Worm (Caenorhabditis elegans) whole organism, mixed stage, embryonic: ENCODE results near the gene madf-4.
A peak's percentile ranks its signal among the peaks of the same experiment; 100 is the strongest.

Experiments
- M03D4.4 ChIP-seq: sonication (generic microtip); optimal IDR thresholded peaks from 2 replicates; lab custom pipeline; 2017; ENCODE audit warnings: mild to moderate bottlenecking, missing genetic modification characterization, missing compliant biosample characterization
- bed-3 ChIP-seq: fragments of 200-800 bp; sonication (Bioruptor generic); optimal IDR thresholded peaks from 3 replicates; lab custom pipeline; 2018; ENCODE audit warnings: mild to moderate bottlenecking, missing genetic modification characterization, moderate library complexity, missing compliant biosample characterization
- blmp-1 ChIP-seq: fragments of 150-350 bp; optimal IDR thresholded peaks from 2 replicates; lab custom pipeline; 2014; ENCODE audit warnings: missing biosample characterization, missing genetic modification characterization
- ceh-39 ChIP-seq: fragments of 150-350 bp; optimal IDR thresholded peaks from 2 replicates; lab custom pipeline; 2014; ENCODE audit warnings: missing biosample characterization, missing genetic modification characterization
- cnd-1 ChIP-seq: fragments of 200-800 bp; sonication (Bioruptor generic); optimal IDR thresholded peaks from 2 replicates; lab custom pipeline; 2018; ENCODE audit warnings: mild to moderate bottlenecking, missing genetic modification characterization, missing compliant biosample characterization
- drap-1 ChIP-seq: fragments of 200-800 bp; sonication (Bioruptor generic); optimal IDR thresholded peaks from 3 replicates; lab custom pipeline; 2018; ENCODE audit warnings: mild to moderate bottlenecking, missing genetic modification characterization, missing compliant biosample characterization
- elt-1 ChIP-seq: sonication (generic microtip); optimal IDR thresholded peaks from 2 replicates; lab custom pipeline; 2017; ENCODE audit warnings: missing genetic modification characterization, mild to moderate bottlenecking, missing compliant biosample characterization, antibody characterized with exemption, moderate library complexity, borderline replicate concordance; ENCODE audit not compliant: insufficient read depth
- elt-3 ChIP-seq: fragments of 150-350 bp; optimal IDR thresholded peaks from 2 replicates; lab custom pipeline; 2014; ENCODE audit warnings: missing biosample characterization, missing genetic modification characterization
- flh-1 ChIP-seq: fragments of 200-800 bp; sonication (Bioruptor generic); optimal IDR thresholded peaks from 2 replicates; lab custom pipeline; 2018; ENCODE audit warnings: mild to moderate bottlenecking, missing genetic modification characterization, moderate library complexity, missing compliant biosample characterization
- ham-2 ChIP-seq: fragments of 200-800 bp; sonication (Bioruptor generic); optimal IDR thresholded peaks from 2 replicates; lab custom pipeline; 2018; ENCODE audit warnings: mild to moderate bottlenecking, missing genetic modification characterization, missing compliant biosample characterization
- hlh-1 ChIP-seq: fragments of 150-350 bp; optimal IDR thresholded peaks from 2 replicates; lab custom pipeline; 2014; ENCODE audit warnings: missing biosample characterization, missing genetic modification reagents, missing genetic modification characterization
- lin-32 ChIP-seq: fragments of 200-800 bp; sonication (Bioruptor generic); optimal IDR thresholded peaks from 2 replicates; lab custom pipeline; 2018; ENCODE audit warnings: mild to moderate bottlenecking, missing genetic modification characterization, missing compliant biosample characterization
- lsy-2 ChIP-seq: fragments of 150-350 bp; optimal IDR thresholded peaks from 2 replicates; lab custom pipeline; 2014; ENCODE audit warnings: missing biosample characterization, missing genetic modification characterization
- mab-5 ChIP-seq: fragments of 150-350 bp; optimal IDR thresholded peaks from 2 replicates; lab custom pipeline; 2014; ENCODE audit warnings: missing biosample characterization, missing genetic modification characterization
- mep-1 ChIP-seq: fragments of 150-350 bp; optimal IDR thresholded peaks from 2 replicates; lab custom pipeline; 2017; ENCODE audit warnings: missing biosample characterization, missing genetic modification reagents, missing genetic modification characterization, inconsistent platforms
- mls-2 ChIP-seq: sonication (generic microtip); optimal IDR thresholded peaks from 2 replicates; lab custom pipeline; 2016; ENCODE audit warnings: mild to moderate bottlenecking, missing genetic modification characterization, moderate library complexity, missing compliant biosample characterization
- nhr-12 ChIP-seq: fragments of 150-350 bp; optimal IDR thresholded peaks from 2 replicates; lab custom pipeline; 2014; ENCODE audit warnings: missing biosample characterization, missing genetic modification characterization
- nhr-28 ChIP-seq: fragments of 150-350 bp; optimal IDR thresholded peaks from 2 replicates; lab custom pipeline; 2014; ENCODE audit warnings: missing biosample characterization, missing genetic modification characterization
- nhr-76 ChIP-seq: sonication (generic microtip); optimal IDR thresholded peaks from 2 replicates; lab custom pipeline; 2017; ENCODE audit warnings: missing biosample characterization, missing genetic modification characterization
- pha-4 ChIP-seq: fragments of 150-350 bp; optimal IDR thresholded peaks from 2 replicates; lab custom pipeline; 2018; ENCODE audit warnings: missing biosample characterization, missing genetic modification reagents, missing genetic modification characterization
- sem-2 ChIP-seq: fragments of 200-800 bp; sonication (Bioruptor generic); optimal IDR thresholded peaks from 2 replicates; lab custom pipeline; 2018; ENCODE audit warnings: mild to moderate bottlenecking, missing genetic modification characterization, missing compliant biosample characterization
- snpc-4 ChIP-seq: fragments of 150-350 bp; optimal IDR thresholded peaks from 2 replicates; lab custom pipeline; 2014; ENCODE audit warnings: missing biosample characterization, missing genetic modification characterization
- sptf-1 ChIP-seq: sonication (generic microtip); optimal IDR thresholded peaks from 2 replicates; lab custom pipeline; 2017; ENCODE audit warnings: mild to moderate bottlenecking, missing genetic modification characterization, moderate library complexity, missing compliant biosample characterization
- tbx-8 ChIP-seq: fragments of 200-800 bp; sonication (Bioruptor generic); optimal IDR thresholded peaks from 2 replicates; lab custom pipeline; 2018; ENCODE audit warnings: mild to moderate bottlenecking, missing genetic modification characterization, moderate library complexity, missing compliant biosample characterization
- unc-120 ChIP-seq: sonication (generic microtip); optimal IDR thresholded peaks from 2 replicates; lab custom pipeline; 2017; ENCODE audit warnings: missing genetic modification characterization, missing compliant biosample characterization; ENCODE audit not compliant: poor library complexity, severe bottlenecking
- unc-39 ChIP-seq: fragments of 150-350 bp; optimal IDR thresholded peaks from 2 replicates; lab custom pipeline; 2014; ENCODE audit warnings: missing biosample characterization, missing genetic modification characterization
- unc-62 ChIP-seq: fragments of 150-350 bp; optimal IDR thresholded peaks from 2 replicates; lab custom pipeline; 2014; ENCODE audit warnings: missing biosample characterization, missing genetic modification reagents, missing genetic modification characterization
- zip-8 ChIP-seq: fragments of 150-350 bp; optimal IDR thresholded peaks from 2 replicates; lab custom pipeline; 2014; ENCODE audit warnings: missing biosample characterization, missing genetic modification characterization
- ztf-11 ChIP-seq: fragments of 150-350 bp; optimal IDR thresholded peaks from 2 replicates; lab custom pipeline; 2014; ENCODE audit warnings: missing biosample characterization, missing genetic modification characterization

Gene madf-4

DNA sequence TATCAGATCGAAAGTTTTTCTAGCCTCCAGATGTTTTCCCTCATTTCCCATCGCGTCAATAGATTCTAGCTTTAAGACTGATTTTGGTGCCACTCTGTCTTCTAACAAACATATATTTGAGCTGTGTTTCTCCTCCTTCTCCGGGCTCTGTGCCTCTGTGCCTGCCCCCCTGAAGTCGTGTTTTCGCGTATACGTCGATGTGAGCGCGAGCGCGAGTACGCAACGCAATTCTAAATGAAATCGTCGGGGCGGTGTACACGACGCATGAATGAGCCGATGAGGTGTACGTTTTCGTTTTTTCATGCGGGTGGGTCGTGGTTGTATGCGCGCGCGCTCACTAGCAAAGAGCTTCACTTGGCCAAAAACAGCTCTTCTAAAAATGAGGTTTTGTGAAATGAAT, 3.6 kb upstream of the madf-4 start:
- TF ChIP-seq unc-39 (tag; lab: Kevin White, UChicago) = no peak
- TF ChIP-seq elt-3 (tag; lab: Kevin White, UChicago) = no peak

DNA sequence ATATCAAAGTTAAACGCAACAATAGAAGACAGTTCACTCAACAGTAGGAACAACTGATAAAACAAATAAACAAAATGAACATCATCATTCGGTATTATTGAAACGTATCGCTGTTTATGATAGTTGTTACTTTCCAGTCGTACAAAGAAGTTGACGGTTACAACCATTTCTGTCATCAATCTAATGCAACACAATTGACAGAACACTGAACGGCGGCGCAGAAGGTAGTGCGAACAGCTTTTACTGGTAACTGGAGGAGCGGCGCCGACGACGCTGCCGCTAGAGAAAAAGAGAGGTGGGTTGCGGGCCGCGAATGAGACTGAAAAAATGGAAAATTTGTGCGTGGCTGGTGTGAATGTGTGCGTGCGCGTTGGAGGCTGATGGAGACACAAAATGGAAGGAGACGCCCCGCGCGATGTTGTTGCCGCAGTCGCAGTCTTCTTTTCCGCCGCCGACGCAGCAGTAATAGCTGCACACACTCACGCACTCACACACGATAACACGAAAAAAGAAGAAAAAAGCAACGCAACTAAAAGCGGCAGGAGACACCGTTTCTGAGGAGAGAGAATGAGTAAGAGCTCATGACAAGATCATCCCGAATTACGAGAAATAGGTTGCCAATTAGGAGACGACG, 2.0 kb upstream of the madf-4 start:
- peak; percentile 0 for TF ChIP-seq sptf-1 (tag; lab: Kevin White, UChicago)
- TF ChIP-seq unc-39 (tag; lab: Kevin White, UChicago) = no peak

DNA sequence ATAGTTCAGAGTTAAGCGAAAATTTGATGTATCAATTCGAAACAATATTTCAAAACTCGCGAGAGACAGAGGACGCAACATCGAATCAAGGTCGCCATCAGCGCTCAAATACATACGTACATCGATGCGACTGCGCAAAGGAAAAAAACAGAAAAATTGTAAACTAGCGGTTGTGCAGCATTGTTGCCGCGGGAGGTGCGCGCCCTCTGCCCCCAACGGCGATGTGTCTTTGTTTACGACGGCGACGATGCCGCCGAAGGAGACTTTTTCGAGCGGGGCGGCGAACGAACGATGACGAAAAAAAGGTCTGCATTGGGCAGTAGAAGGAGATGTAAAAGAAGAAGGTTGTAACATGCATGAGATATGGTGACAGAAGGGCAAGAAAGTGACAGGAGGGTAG, 622 bp upstream of the madf-4 start:
- TF ChIP-seq blmp-1 (tag; lab: Kevin White, UChicago) (no peak), bed-3 (no peak), pha-4 (tag; lab: Kevin White, UChicago) (no peak), mep-1 (no peak), snpc-4 (no peak), zip-8 (no peak), sem-2 (GFP tag; lab: Kevin White, UChicago) (no peak), tbx-8 (GFP tag; lab: Kevin White, UChicago) (no peak), elt-1 (tag; lab: Kevin White, UChicago) (no peak), ztf-11 (tag; lab: Kevin White, UChicago) (no peak), lsy-2 (tag; lab: Kevin White, UChicago) (no peak), mab-5 (tag; lab: Kevin White, UChicago) (no peak), sptf-1 (tag; lab: Kevin White, UChicago) (no peak), lin-32 (GFP tag; lab: Kevin White, UChicago) (no peak), unc-120 (tag; lab: Kevin White, UChicago) (no peak), M03D4.4 (no peak), drap-1 (GFP tag; lab: Kevin White, UChicago) (no peak), nhr-12 (tag; lab: Kevin White, UChicago) (no peak), elt-3 (tag; lab: Kevin White, UChicago) (no peak), nhr-28 (tag; lab: Kevin White, UChicago) (no peak)

DNA sequence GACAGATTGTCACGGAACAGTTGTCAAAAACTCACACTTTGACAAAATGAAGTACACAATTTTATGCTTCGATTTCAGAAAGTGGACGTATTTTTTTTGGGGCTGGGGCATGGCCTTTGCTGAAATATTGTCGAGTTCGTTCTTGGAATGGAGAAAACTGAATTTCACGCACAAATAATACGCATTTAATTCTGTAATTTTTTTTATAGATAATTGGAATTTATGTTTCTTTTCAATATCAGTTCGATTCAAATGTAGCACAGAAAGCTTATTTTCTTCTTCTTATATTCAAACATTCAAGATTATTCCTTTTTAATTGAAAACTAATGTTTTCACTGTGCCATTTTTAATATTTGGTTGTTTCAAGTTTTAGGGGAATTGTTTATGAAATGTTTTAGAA, 1.9 kb downstream of the madf-4 start, which contains the start of gene T07C12.10:
TSS of gene T07C12.10 (minus strand) at position 101 of the 400 bp plus-strand sequence.
- no peak for TF ChIP-seq sptf-1 (tag; lab: Kevin White, UChicago)
- no peak for TF ChIP-seq elt-3 (tag; lab: Kevin White, UChicago)
- TF ChIP-seq mls-2 (tag; lab: Kevin White, UChicago) = no peak
- TF ChIP-seq pha-4 (tag; lab: Kevin White, UChicago) = no peak
- TF ChIP-seq nhr-76 (tag; lab: Kevin White, UChicago) = no peak
- no peak for TF ChIP-seq drap-1 (GFP tag; lab: Kevin White, UChicago)
- no peak for TF ChIP-seq ceh-39
- TF ChIP-seq blmp-1 (tag; lab: Kevin White, UChicago) = no peak
- TF ChIP-seq ham-2 (GFP tag; lab: Kevin White, UChicago) = no peak
- TF ChIP-seq lsy-2 (tag; lab: Kevin White, UChicago) = no peak
- TF ChIP-seq zip-8 = no peak
- no peak for TF ChIP-seq lin-32 (GFP tag; lab: Kevin White, UChicago)
- no peak for TF ChIP-seq M03D4.4
- no peak for TF ChIP-seq sem-2 (GFP tag; lab: Kevin White, UChicago)
- TF ChIP-seq mab-5 (tag; lab: Kevin White, UChicago) = no peak
- TF ChIP-seq, all 35 proteins: peak for 0

DNA sequence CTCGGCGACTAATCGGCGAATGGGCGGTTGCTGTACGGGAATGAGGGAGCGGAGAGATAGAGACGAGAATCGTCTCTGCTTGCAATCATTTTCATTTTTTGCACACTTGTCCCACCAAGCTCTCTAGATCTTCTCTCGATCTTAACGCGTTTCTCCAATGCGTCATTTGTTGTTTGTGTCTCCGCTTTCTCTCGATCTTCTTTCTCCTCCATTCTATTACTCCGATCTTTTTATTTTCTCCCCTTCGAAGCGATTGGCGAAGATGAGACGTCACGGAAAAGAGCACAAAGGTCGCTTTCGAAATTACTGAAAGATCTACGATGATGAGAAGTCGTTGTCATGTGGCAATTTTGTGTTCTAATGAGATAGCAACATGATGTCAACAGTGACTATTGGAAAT, 3.6 kb downstream of the madf-4 start:
- TF ChIP-seq unc-62 (GFP tag; lab: Kevin White, UChicago) (peak; percentile 66), unc-120 (tag; lab: Kevin White, UChicago) (peak; percentile 66), hlh-1 (tag; lab: Kevin White, UChicago) (peak; percentile 98), tbx-8 (GFP tag; lab: Kevin White, UChicago) (no peak), mab-5 (tag; lab: Kevin White, UChicago) (peak; percentile 35), bed-3 (no peak), lin-32 (GFP tag; lab: Kevin White, UChicago) (no peak)

DNA sequence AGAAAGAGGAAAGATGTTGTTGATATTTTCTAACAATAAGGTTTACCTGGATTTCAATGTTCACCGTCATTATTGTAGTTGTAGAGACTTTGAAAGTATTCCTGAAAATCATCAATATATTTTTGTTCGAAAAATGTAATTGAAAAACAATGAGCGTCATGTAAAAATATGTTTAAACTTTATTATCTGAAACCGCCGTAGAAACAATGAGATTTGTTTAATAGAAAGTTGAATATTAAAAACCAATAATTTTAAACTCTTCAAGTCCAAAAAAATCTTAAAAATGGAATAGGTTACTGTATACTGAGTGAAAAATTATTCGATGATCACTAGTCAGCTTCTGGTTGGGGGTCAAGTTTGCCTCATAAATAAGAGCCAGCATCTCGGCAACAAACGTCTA, 4.1 kb downstream of the madf-4 start, which contains the start of gene anmt-3:
TSS of gene anmt-3 (minus strand) at position 101 of the 400 bp plus-strand sequence.
- TF ChIP-seq flh-1 (GFP tag; lab: Kevin White, UChicago) (no peak), lin-32 (GFP tag; lab: Kevin White, UChicago) (no peak), cnd-1 (no peak), nhr-76 (tag; lab: Kevin White, UChicago) (no peak), nhr-28 (tag; lab: Kevin White, UChicago) (no peak), unc-62 (GFP tag; lab: Kevin White, UChicago) (no peak), pha-4 (tag; lab: Kevin White, UChicago) (no peak), sem-2 (GFP tag; lab: Kevin White, UChicago) (no peak), unc-120 (tag; lab: Kevin White, UChicago) (no peak)
